Worm (Caenorhabditis elegans): ENCODE data around the gene C04B4.4.

C04B4.4 gene

DNA sequence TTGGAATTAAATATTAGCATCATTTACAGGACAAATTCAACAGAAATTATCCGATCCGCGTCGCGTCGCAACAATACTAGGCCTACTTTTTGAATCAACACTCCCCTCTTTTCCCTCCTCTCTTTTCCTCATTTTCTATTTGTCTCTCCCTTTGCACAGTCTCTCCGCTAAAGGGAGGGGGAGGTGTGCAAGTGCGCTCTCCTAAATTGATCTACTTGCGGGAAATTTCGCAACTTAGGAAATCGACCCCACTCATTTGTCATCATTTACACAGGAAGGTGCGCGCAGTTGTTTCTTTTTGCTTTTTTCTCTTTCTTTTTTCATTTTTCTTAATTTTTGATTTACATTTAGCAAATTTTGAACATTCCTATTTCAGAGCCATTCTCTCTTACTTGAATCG is 7.7 kb upstream of the C04B4.4 start, which contains the start of gene C04B4.2:
C04B4.2 (plus strand) TSS at position 371 of the 400 bp plus-strand sequence.
- TF ChIP-seq fkh-10 (GFP tag; optimal IDR thresholded peaks at IDR 0.05) (no peak), nhr-67 (tag; optimal IDR thresholded peaks at IDR 0.05) (no peak), nhr-237 (tag; optimal IDR thresholded peaks at IDR 0.05) (no peak), nfya-1 (tag; optimal IDR thresholded peaks at IDR 0.05; ENCODE audit: insufficient read depth) (no peak), elt-2 (tag; optimal IDR thresholded peaks at IDR 0.05) (no peak), ztf-11 (tag; optimal IDR thresholded peaks at IDR 0.05) (no peak)

DNA sequence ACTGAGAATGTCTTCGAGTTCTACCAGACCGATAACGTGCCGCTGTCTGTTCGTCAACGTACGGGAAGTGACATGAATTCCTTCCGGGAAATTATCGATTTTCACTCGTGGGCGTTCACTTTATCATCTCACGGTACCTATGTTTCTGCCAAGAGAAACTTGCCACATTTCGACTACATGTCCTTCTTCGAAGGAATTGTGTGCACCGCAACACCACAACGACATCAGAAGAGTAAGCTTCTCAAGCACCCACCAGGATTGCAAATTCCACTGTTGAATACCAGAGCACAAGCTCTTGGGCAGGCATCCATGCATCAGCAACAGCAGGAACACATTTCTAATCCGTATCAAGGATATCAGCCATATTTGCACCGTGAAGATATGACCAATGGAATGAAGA is 6.5 kb upstream of the C04B4.4 start:
- no peak for TF ChIP-seq nhr-76 (tag; optimal IDR thresholded peaks at IDR 0.05)
- no peak for TF ChIP-seq mdl-1 (tag; optimal IDR thresholded peaks at IDR 0.05)
- no peak for TF ChIP-seq aly-2 (tag; optimal IDR thresholded peaks at IDR 0.05)
- no peak for TF ChIP-seq egl-27 (tag; optimal IDR thresholded peaks at IDR 0.05)
- TF ChIP-seq ceh-28 (tag; optimal IDR thresholded peaks at IDR 0.05), result no peak
- TF ChIP-seq nhr-237 (tag; optimal IDR thresholded peaks at IDR 0.05), result no peak
- no peak for TF ChIP-seq ama-1 (optimal IDR thresholded peaks at IDR 0.05)
- no peak for TF ChIP-seq elt-3 (tag; optimal IDR thresholded peaks at IDR 0.05)
- TF ChIP-seq nhr-12 (tag; optimal IDR thresholded peaks at IDR 0.05), result no peak
- TF ChIP-seq fos-1 (tag; optimal IDR thresholded peaks at IDR 0.05), result no peak
- no peak for TF ChIP-seq hmg-11 (tag; optimal IDR thresholded peaks at IDR 0.05)
- no peak for TF ChIP-seq elt-2 (tag; optimal IDR thresholded peaks at IDR 0.05)

ce11 chrX:12285496-12285895 is 5.1 kb upstream of the C04B4.4 start, which contains the start of gene lips-2:
lips-2 (plus strand) TSS chrX:12285796.
- TF ChIP-seq fos-1 (tag; optimal IDR thresholded peaks at IDR 0.05), result no peak
- TF ChIP-seq egl-5 (tag; optimal IDR thresholded peaks at IDR 0.05), result no peak
- no peak for TF ChIP-seq fkh-10 (GFP tag; optimal IDR thresholded peaks at IDR 0.05)
- TF ChIP-seq elt-2 (tag; optimal IDR thresholded peaks at IDR 0.05), result no peak
- TF ChIP-seq zag-1 (tag; optimal IDR thresholded peaks at IDR 0.05), result no peak
- no peak for TF ChIP-seq ZK546.5 (tag; optimal IDR thresholded peaks at IDR 0.05)
- no peak for TF ChIP-seq pqm-1 (tag; optimal IDR thresholded peaks at IDR 0.05)
- no peak for TF ChIP-seq elt-3 (tag; optimal IDR thresholded peaks at IDR 0.05)

- TF ChIP-seq fos-1 (tag; optimal IDR thresholded peaks at IDR 0.05), result no peak
- TF ChIP-seq nhr-76 (tag; optimal IDR thresholded peaks at IDR 0.05), result no peak
- TF ChIP-seq pqm-1 (tag; optimal IDR thresholded peaks at IDR 0.05), result no peak
- no peak for TF ChIP-seq elt-1 (tag; optimal IDR thresholded peaks at IDR 0.05)
- TF ChIP-seq sea-2 (GFP tag; optimal IDR thresholded peaks at IDR 0.05), result no peak
Observed at ce11 chrX:12288254-12288653, 2.4 kb upstream of the C04B4.4 start, which contains the start of gene C04B4.5. C04B4.5 (minus strand) TSS chrX:12288354.

DNA sequence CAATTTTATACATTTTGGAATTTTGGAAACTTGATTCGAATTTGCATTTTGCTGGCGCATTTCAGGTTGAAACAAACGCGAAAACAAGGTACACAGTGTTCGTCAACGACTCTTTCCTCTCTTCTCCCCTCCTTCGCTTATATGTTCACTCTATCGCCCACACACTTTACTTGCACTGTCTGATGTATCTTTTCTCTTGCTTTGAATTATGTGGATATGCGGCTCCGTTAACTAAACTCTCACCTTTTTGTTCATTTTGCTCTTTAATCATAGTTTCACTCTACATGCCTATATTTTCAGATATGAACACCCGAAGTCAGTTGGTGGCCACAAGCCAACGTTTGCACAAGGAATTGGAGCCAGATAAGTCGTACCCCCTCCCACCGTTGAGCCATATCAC is 3.6 kb downstream of the C04B4.4 start, which contains the start of gene W06D11.1:
W06D11.1 (plus strand) TSS at position 301 of the 400 bp plus-strand sequence.
- TF ChIP-seq unc-62 (GFP tag; optimal IDR thresholded peaks at IDR 0.05) (no peak), R02D3.7 (tag; optimal IDR thresholded peaks at IDR 0.05) (no peak), ceh-28 (tag; optimal IDR thresholded peaks at IDR 0.05) (no peak), fkh-2 (tag; optimal IDR thresholded peaks at IDR 0.05) (no peak), unc-39 (tag; optimal IDR thresholded peaks at IDR 0.05) (no peak), hmg-11 (tag; optimal IDR thresholded peaks at IDR 0.05) (no peak), ZK546.5 (tag; optimal IDR thresholded peaks at IDR 0.05) (no peak), lin-39 (tag; optimal IDR thresholded peaks at IDR 0.05) (no peak), daf-12 (tag; optimal IDR thresholded peaks at IDR 0.05) (no peak), nhr-77 (tag; optimal IDR thresholded peaks at IDR 0.05) (no peak), mdl-1 (tag; optimal IDR thresholded peaks at IDR 0.05) (no peak)

DNA sequence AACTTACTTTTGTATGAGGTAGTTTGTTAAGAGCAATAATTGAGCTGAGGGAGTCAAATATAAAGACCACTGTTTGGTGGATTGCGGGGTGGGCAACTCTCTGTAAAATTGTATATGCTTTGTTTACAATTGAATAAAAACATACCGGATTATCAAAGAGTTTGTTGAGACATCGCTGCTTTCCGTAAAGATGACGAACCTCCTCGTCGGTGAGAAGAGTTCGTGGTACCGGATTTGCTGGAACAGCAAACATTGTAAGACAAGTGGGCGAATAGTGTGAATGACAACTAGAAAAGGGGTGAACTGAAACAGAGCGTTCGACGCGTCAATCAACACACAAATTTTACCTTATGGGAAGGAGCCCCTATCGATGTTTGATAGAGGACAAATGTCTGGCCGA is 5.8 kb downstream of the C04B4.4 start, which contains the start of gene W06D11.2:
W06D11.2 (minus strand) TSS at position 339 of the 400 bp plus-strand sequence.
- no peak for TF ChIP-seq nhr-237 (tag; optimal IDR thresholded peaks at IDR 0.05)
- TF ChIP-seq unc-62 (GFP tag; optimal IDR thresholded peaks at IDR 0.05), result no peak
- TF ChIP-seq sea-2 (GFP tag; optimal IDR thresholded peaks at IDR 0.05), result no peak

ce11 chrX:12298324-12298723 is 7.7 kb downstream of the C04B4.4 start, which contains the start of gene W06D11.3:
W06D11.3 (plus strand) TSS chrX:12298683.
- TF ChIP-seq unc-39 (tag; optimal IDR thresholded peaks at IDR 0.05), result no peak
- TF ChIP-seq lin-15B (tag; optimal IDR thresholded peaks at IDR 0.05), result no peak
- no peak for TF ChIP-seq nhr-43 (tag; optimal IDR thresholded peaks at IDR 0.05; ENCODE audit: poor library complexity, severe bottlenecking)
- TF ChIP-seq lin-39 (tag; optimal IDR thresholded peaks at IDR 0.05), result no peak
- TF ChIP-seq ceh-9 (tag; optimal IDR thresholded peaks at IDR 0.05), result no peak
- no peak for TF ChIP-seq nhr-11 (tag; optimal IDR thresholded peaks at IDR 0.05)
- TF ChIP-seq nhr-67 (tag; optimal IDR thresholded peaks at IDR 0.05), result no peak
- TF ChIP-seq ZK546.5 (tag; optimal IDR thresholded peaks at IDR 0.05), result no peak
